Worm (Caenorhabditis elegans) whole organism, late embryonic: Measurements from ENCODE around the gene unc-77.

Source experiments
- C38D4.7 ChIP-seq: fragments of 200-800 bp; sonication (Bioruptor generic); optimal IDR thresholded peaks from 2 replicates; lab custom pipeline; 2018; ENCODE audit warnings: mild to moderate bottlenecking, missing genetic modification characterization, moderate library complexity, missing compliant biosample characterization
- ama-1 ChIP-seq: fragments of 150-350 bp; optimal IDR thresholded peaks from 2 replicates; lab custom pipeline; 2014
- ceh-18 ChIP-seq: sonication (generic microtip); optimal IDR thresholded peaks from 2 replicates; lab custom pipeline; 2016; ENCODE audit warnings: missing genetic modification characterization, missing compliant biosample characterization
- ceh-2 ChIP-seq: sonication (generic microtip); optimal IDR thresholded peaks from 2 replicates; lab custom pipeline; 2016; ENCODE audit warnings: missing genotype, missing genetic modification characterization, missing compliant biosample characterization
- ceh-45 ChIP-seq: fragments of 200-800 bp; sonication (Bioruptor generic); IDR thresholded peaks from 2 replicates; pipeline ENCODE4 v1.3.6; 2022; ENCODE audit warnings: missing genetic modification reagents, missing genetic modification characterization, missing compliant biosample characterization
- ceh-48 ChIP-seq: sonication (generic microtip); optimal IDR thresholded peaks from 2 replicates; lab custom pipeline; 2016; ENCODE audit warnings: missing genetic modification characterization, inconsistent platforms, missing compliant biosample characterization
- ets-4 ChIP-seq: sonication (generic microtip); optimal IDR thresholded peaks from 2 replicates; lab custom pipeline; 2016; ENCODE audit warnings: missing genetic modification characterization, missing compliant biosample characterization
- hlh-30 ChIP-seq: sonication (generic microtip); optimal IDR thresholded peaks from 2 replicates; lab custom pipeline; 2017; ENCODE audit warnings: antibody characterized with exemption, missing genetic modification characterization, missing compliant biosample characterization; ENCODE audit not compliant: insufficient read depth
- pax-1 ChIP-seq: fragments of 150-350 bp; optimal IDR thresholded peaks from 2 replicates; lab custom pipeline; 2014; ENCODE audit warnings: missing biosample characterization, missing genetic modification characterization

- TF ChIP-seq ceh-18, result no peak
- no peak for TF ChIP-seq C38D4.7 (GFP tag; lab: Kevin White, UChicago)
- TF ChIP-seq ceh-2 (tag; lab: Kevin White, UChicago), result no peak
- TF ChIP-seq ama-1 (lab: Kevin White, UChicago), result no peak
- no peak for TF ChIP-seq ceh-48
- TF ChIP-seq hlh-30 (tag; lab: Kevin White, UChicago), result no peak
- no peak for TF ChIP-seq ets-4 (tag; lab: Kevin White, UChicago)
- no peak for TF ChIP-seq pax-1
- TF ChIP-seq ceh-45 (GFP tag; lab: Robert Waterston, UW), result no peak
Measured at ce11 chrIV:6213403-6213802, 29.7 kb upstream of the unc-77 start, which contains the start of gene C49A9.5.
